Worm (Caenorhabditis elegans) whole organism, young adult: Measurements from ENCODE around the gene C01G6.3.

Experiments used
- Y67H2A.10 ChIP-seq: fragments of 200-800 bp; sonication (Bioruptor generic); conservative IDR thresholded peaks from 2 replicates; pipeline ENCODE4 v1.3.6; 2022; ENCODE audit warnings: missing genetic modification reagents, missing genetic modification characterization, missing compliant biosample characterization
- dox-1 ChIP-seq: fragments of 200-800 bp; sonication (Bioruptor generic); IDR thresholded peaks from 2 replicates; pipeline ENCODE4 v1.3.6; 2022; ENCODE audit warnings: missing genetic modification reagents, missing genetic modification characterization, missing compliant biosample characterization
- lir-1 ChIP-seq: fragments of 200-800 bp; sonication (Bioruptor generic); conservative IDR thresholded peaks from 2 replicates; pipeline ENCODE4 v1.3.6; 2022; ENCODE audit warnings: missing genetic modification reagents, missing genetic modification characterization, missing compliant biosample characterization
- nfya-2 ChIP-seq: fragments of 200-800 bp; sonication (Bioruptor generic); IDR thresholded peaks from 2 replicates; pipeline ENCODE4 v1.3.6; 2022; ENCODE audit warnings: missing genetic modification reagents, missing genetic modification characterization, missing compliant biosample characterization
- zim-3 ChIP-seq: sonication (generic microtip); optimal IDR thresholded peaks from 2 replicates; lab custom pipeline; 2017; ENCODE audit warnings: mild to moderate bottlenecking, missing genetic modification characterization, moderate library complexity, missing compliant biosample characterization
- ztf-6 ChIP-seq: fragments of 200-800 bp; sonication (Bioruptor generic); IDR thresholded peaks from 2 replicates; pipeline ENCODE4 v1.3.6; 2022; ENCODE audit warnings: missing genetic modification reagents, missing genetic modification characterization, missing compliant biosample characterization

ce11 chrII:9274734-9275133, 5.0 kb downstream of the C01G6.3 start:
- TF ChIP-seq zim-3 (tag; lab: Kevin White, UChicago), result no peak
- TF ChIP-seq dox-1 (GFP tag; lab: Robert Waterston, UW), result no peak
- TF ChIP-seq ztf-6 (GFP tag; lab: Robert Waterston, UW), result no peak
- no peak for TF ChIP-seq Y67H2A.10 (GFP tag; lab: Robert Waterston, UW)
- no peak for TF ChIP-seq nfya-2 (GFP tag; lab: Robert Waterston, UW)
- TF ChIP-seq lir-1 (GFP tag; lab: Robert Waterston, UW), result no peak
